Worm (Caenorhabditis elegans) whole organism, midembryonic: ENCODE measurements around the gene C45B11.6.

Experiments
- T22C8.4 ChIP-seq: fragments of 200-800 bp; sonication (Bioruptor generic); IDR thresholded peaks from 2 replicates; pipeline ENCODE4 v1.3.6; 2022; ENCODE audit warnings: missing genetic modification characterization, missing compliant biosample characterization
- cog-1 ChIP-seq: sonication (generic microtip); optimal IDR thresholded peaks from 2 replicates; lab custom pipeline; 2016; ENCODE audit warnings: missing genetic modification characterization, missing compliant biosample characterization
- flt-1 ChIP-seq: fragments of 200-800 bp; sonication (Bioruptor generic); IDR thresholded peaks from 2 replicates; pipeline ENCODE4 v1.3.6; 2022; ENCODE audit warnings: missing genetic modification characterization, missing compliant biosample characterization
- med-1 ChIP-seq: sonication (generic microtip); optimal IDR thresholded peaks from 2 replicates; lab custom pipeline; 2017; ENCODE audit warnings: missing genetic modification characterization, mild to moderate bottlenecking, missing compliant biosample characterization, antibody characterized with exemption, missing genetic modification reagents; ENCODE audit not compliant: insufficient read depth
- ztf-23 ChIP-seq: fragments of 200-800 bp; sonication (Bioruptor generic); IDR thresholded peaks from 2 replicates; pipeline ENCODE4 v1.3.6; 2022; ENCODE audit warnings: missing genetic modification reagents, missing genetic modification characterization, missing compliant biosample characterization

DNA sequence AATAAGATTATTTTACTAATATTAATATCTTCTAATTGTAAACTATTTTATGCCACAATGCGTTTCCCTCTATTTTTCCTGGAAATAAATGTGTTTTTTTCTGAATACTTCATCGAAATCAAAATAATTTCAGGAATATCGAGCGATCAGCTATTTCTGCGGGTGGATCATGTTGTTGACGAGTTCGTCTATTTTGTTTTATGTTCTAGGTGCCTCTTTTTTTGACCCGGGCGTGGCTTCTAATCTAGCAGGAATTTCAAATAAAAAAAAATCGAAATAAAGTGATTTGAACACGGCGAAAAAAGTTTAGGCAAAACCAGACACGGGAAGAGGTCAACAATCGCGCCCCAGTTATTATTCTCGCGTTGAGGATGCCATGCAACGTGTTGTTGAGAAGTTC lies 8.1 kb downstream of the C45B11.6 start, which contains the start of gene T04C12.33:
- TF ChIP-seq ztf-23 (GFP tag; lab: Robert Waterston, UW), result no peak
- TF ChIP-seq med-1 (GFP tag; lab: Kevin White, UChicago), result no peak
- TF ChIP-seq cog-1 (tag; lab: Kevin White, UChicago), result no peak
- TF ChIP-seq T22C8.4, result no peak
- no peak for TF ChIP-seq flt-1 (GFP tag; lab: Robert Waterston, UW)
